Worm (Caenorhabditis elegans): Measurements from ENCODE around the gene ZK822.1.

- TF ChIP-seq cnd-1 (tag; optimal IDR thresholded peaks at IDR 0.05) = no peak
- no peak for TF ChIP-seq ces-1 (GFP tag; optimal IDR thresholded peaks at IDR 0.05)
- no peak for TF ChIP-seq unc-62 (GFP tag; optimal IDR thresholded peaks at IDR 0.05)
- TF ChIP-seq nhr-28 (tag; optimal IDR thresholded peaks at IDR 0.05) = no peak
Observed at ce11 chrIV:11882534-11882933, 39.4 kb downstream of the ZK822.1 start.

Measured in whole organism, mixed stage, embryonic.